Worm (Caenorhabditis elegans) whole organism, L3 larva: ENCODE data around the gene W04D12.1.

Source experiments
- ama-1 ChIP-seq: fragments of 150-350 bp; optimal IDR thresholded peaks from 2 replicates; lab custom pipeline; 2018
- ceh-28 ChIP-seq: fragments of 150-350 bp; optimal IDR thresholded peaks from 2 replicates; lab custom pipeline; 2014; ENCODE audit warnings: missing biosample characterization, missing genetic modification reagents, missing genetic modification characterization
- daf-12 ChIP-seq: fragments of 150-350 bp; optimal IDR thresholded peaks from 2 replicates; lab custom pipeline; 2014; ENCODE audit warnings: missing biosample characterization, missing genetic modification reagents, missing genetic modification characterization
- elt-3 ChIP-seq, 3 experiments: fragments of 150-350 bp in 1 of 3; sonication (generic microtip) in 2 of 3; optimal IDR thresholded peaks; 2 replicates in 2 of 3; 4 replicates in 1 of 3; lab custom pipeline; 2014 to 2017; ENCODE audit warnings: missing biosample characterization in 3 of 3, missing genetic modification characterization in 3 of 3
- eor-1 ChIP-seq, 2 experiments: fragments of 150-350 bp; optimal IDR thresholded peaks; 2 replicates each; lab custom pipeline; 2014 to 2018; ENCODE audit warnings: missing biosample characterization in 2 of 2, missing genetic modification characterization in 2 of 2
- jun-1 ChIP-seq: fragments of 150-350 bp; optimal IDR thresholded peaks from 2 replicates; lab custom pipeline; 2014; ENCODE audit warnings: missing biosample characterization, missing genetic modification reagents, missing genetic modification characterization
- lin-15B ChIP-seq: fragments of 150-350 bp; optimal IDR thresholded peaks from 2 replicates; lab custom pipeline; 2014; ENCODE audit warnings: missing biosample characterization, missing genetic modification characterization
- nhr-12 ChIP-seq: fragments of 150-350 bp; optimal IDR thresholded peaks from 2 replicates; lab custom pipeline; 2014; ENCODE audit warnings: missing biosample characterization, missing genetic modification characterization
- nhr-25 ChIP-seq: sonication (generic microtip); optimal IDR thresholded peaks from 2 replicates; lab custom pipeline; 2017; ENCODE audit warnings: missing biosample characterization, missing genetic modification characterization
- nhr-43 ChIP-seq: sonication (generic microtip); optimal IDR thresholded peaks from 2 replicates; lab custom pipeline; 2016; ENCODE audit warnings: mild to moderate bottlenecking, missing genetic modification characterization, missing compliant biosample characterization; ENCODE audit not compliant: poor library complexity, severe bottlenecking
- nhr-77 ChIP-seq: fragments of 150-350 bp; optimal IDR thresholded peaks from 2 replicates; lab custom pipeline; 2014; ENCODE audit warnings: missing biosample characterization, missing genetic modification characterization
- unc-39 ChIP-seq: sonication (generic microtip); optimal IDR thresholded peaks from 4 replicates; lab custom pipeline; 2017; ENCODE audit warnings: missing biosample characterization, missing genetic modification characterization
- zag-1 ChIP-seq: fragments of 150-350 bp; optimal IDR thresholded peaks from 2 replicates; lab custom pipeline; 2014; ENCODE audit warnings: missing biosample characterization, missing genetic modification characterization

DNA sequence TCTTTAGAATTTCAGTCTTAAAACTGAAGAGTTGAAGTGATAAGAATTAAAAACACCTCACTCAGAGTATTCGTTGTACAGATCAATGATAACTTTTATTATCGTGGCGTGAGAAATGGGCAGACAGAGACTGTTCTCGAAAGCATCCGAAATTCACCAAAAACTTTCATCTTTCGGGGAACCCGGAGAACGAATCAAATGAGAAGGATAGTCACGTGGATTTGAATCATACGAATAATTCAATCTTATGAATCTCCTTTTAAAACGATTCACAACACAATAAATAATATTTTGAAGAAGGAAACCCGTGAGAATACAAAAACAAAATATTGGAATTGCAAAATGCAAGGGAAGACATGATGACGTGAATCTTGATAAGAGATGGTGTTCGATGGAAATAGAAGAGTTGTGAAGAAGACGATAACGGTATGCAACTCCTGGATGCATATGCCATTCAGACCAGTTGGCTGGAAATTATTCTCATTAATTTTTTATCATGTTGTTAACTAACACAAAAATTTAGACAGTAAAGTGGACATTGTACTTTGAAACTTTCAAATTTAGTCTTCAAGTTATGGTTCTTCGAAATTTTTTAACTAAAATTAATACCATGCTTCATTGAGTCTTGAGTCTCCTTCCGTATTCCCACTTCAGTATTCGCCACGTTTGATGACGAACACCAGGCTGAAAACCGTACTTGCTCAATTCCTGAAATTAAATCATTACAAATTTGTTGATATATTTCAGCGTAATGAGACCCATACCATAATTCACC lies 40.3 kb downstream of the W04D12.1 start:
- no peak for TF ChIP-seq zag-1
- TF ChIP-seq ama-1 (lab: Kevin White, UChicago), result no peak
- no peak for TF ChIP-seq elt-3 (tag; optimal IDR thresholded peaks at IDR 0.05; lab: Kevin White, UChicago)
- no peak for TF ChIP-seq eor-1 (tag; optimal IDR thresholded peaks at IDR 0.05; lab: Kevin White, UChicago)
- TF ChIP-seq nhr-43, result no peak
- no peak for TF ChIP-seq lin-15B (tag; lab: Kevin White, UChicago)
- no peak for TF ChIP-seq ceh-28
- no peak for TF ChIP-seq daf-12 (tag; lab: Kevin White, UChicago)
- no peak for TF ChIP-seq nhr-12 (tag; lab: Kevin White, UChicago)
- no peak for TF ChIP-seq jun-1 (tag; lab: Kevin White, UChicago)
- no peak for TF ChIP-seq unc-39 (tag; lab: Kevin White, UChicago)
- no peak for TF ChIP-seq nhr-77
- no peak for TF ChIP-seq nhr-25 (tag; lab: Kevin White, UChicago)
